Worm (Caenorhabditis elegans) whole organism, L4 larva: Measurements from ENCODE around the gene fip-4.

Source experiments
- F44E2.7 ChIP-seq: fragments of 200-800 bp; sonication (Bioruptor generic); IDR thresholded peaks from 2 replicates; pipeline ENCODE4 v2.1.2; 2022; ENCODE audit warnings: missing genetic modification characterization, missing compliant biosample characterization
- ZK546.5 ChIP-seq, 2 experiments: sonication (generic microtip); optimal IDR thresholded peaks; 2 replicates each; lab custom pipeline; 2017; ENCODE audit warnings: missing biosample characterization in 2 of 2, missing genetic modification characterization in 2 of 2
- aha-1 ChIP-seq: fragments of 150-350 bp; peaks from one replicate; lab custom pipeline; 2014; ENCODE audit warnings: missing biosample characterization, missing genetic modification characterization
- ama-1 ChIP-seq: fragments of 150-350 bp; optimal IDR thresholded peaks from 2 replicates; lab custom pipeline; 2014; ENCODE audit warnings: inconsistent platforms, mixed read lengths
- ceh-32 ChIP-seq: sonication (generic microtip); optimal IDR thresholded peaks from 2 replicates; lab custom pipeline; 2016; ENCODE audit warnings: mild to moderate bottlenecking, missing genetic modification characterization, missing compliant biosample characterization; ENCODE audit not compliant: poor library complexity
- ceh-44 ChIP-seq: fragments of 200-800 bp; sonication (Bioruptor generic); IDR thresholded peaks from 2 replicates; pipeline ENCODE4 v1.3.6; 2022; ENCODE audit warnings: missing genetic modification reagents, missing genetic modification characterization, missing compliant biosample characterization
- ces-1 ChIP-seq: fragments of 150-350 bp; sonication (generic microtip); optimal IDR thresholded peaks from 4 replicates; lab custom pipeline; 2014; ENCODE audit warnings: missing biosample characterization, missing genetic modification reagents, missing genetic modification characterization
- cey-2 ChIP-seq: sonication (generic microtip); optimal IDR thresholded peaks from 3 replicates; lab custom pipeline; 2017; ENCODE audit warnings: missing genetic modification characterization, mild to moderate bottlenecking, missing compliant biosample characterization, antibody characterized with exemption, borderline replicate concordance; ENCODE audit not compliant: insufficient read depth
- ctbp-1 ChIP-seq: fragments of 200-800 bp; sonication (Bioruptor generic); IDR thresholded peaks from 2 replicates; pipeline ENCODE4 v1.3.6; 2022; ENCODE audit warnings: missing genetic modification reagents, missing genetic modification characterization, missing compliant biosample characterization
- daf-16 ChIP-seq, 3 experiments: sonication (generic microtip); optimal IDR thresholded peaks; 2 replicates each; lab custom pipeline; 2016 to 2017; ENCODE audit warnings: missing genetic modification characterization in 3 of 3, missing genetic modification reagents in 3 of 3, mild to moderate bottlenecking in 2 of 3, missing compliant biosample characterization in 2 of 3, missing biosample characterization in 1 of 3, moderate library complexity in 1 of 3
- daf-8 ChIP-seq: fragments of 200-800 bp; sonication (Bioruptor generic); IDR thresholded peaks from 2 replicates; pipeline ENCODE4 v1.3.6; 2022; ENCODE audit warnings: missing genetic modification characterization, missing compliant biosample characterization
- dmd-6 ChIP-seq: fragments of 200-800 bp; sonication (Bioruptor generic); IDR thresholded peaks from 2 replicates; pipeline ENCODE4 v1.3.6; 2022; ENCODE audit warnings: missing genetic modification reagents, missing genetic modification characterization, missing compliant biosample characterization
- egl-27 ChIP-seq: sonication (generic microtip); optimal IDR thresholded peaks from 3 replicates; lab custom pipeline; 2017; ENCODE audit warnings: missing biosample characterization, missing genetic modification reagents, missing genetic modification characterization
- egl-43 ChIP-seq: fragments of 200-800 bp; sonication (Bioruptor generic); IDR thresholded peaks from 2 replicates; pipeline ENCODE4 v1.3.6; 2022; ENCODE audit warnings: missing genetic modification reagents, missing genetic modification characterization, missing compliant biosample characterization
- hlh-11 ChIP-seq: fragments of 200-800 bp; sonication (Bioruptor generic); optimal IDR thresholded peaks from 2 replicates; lab custom pipeline; 2018; ENCODE audit warnings: mild to moderate bottlenecking, missing genetic modification characterization, missing compliant biosample characterization
- hlh-30 ChIP-seq: sonication (generic microtip); optimal IDR thresholded peaks from 2 replicates; lab custom pipeline; 2017; ENCODE audit warnings: antibody characterized with exemption, mild to moderate bottlenecking, missing genetic modification characterization, missing compliant biosample characterization; ENCODE audit not compliant: insufficient read depth
- hmg-1.1 ChIP-seq: fragments of 200-800 bp; sonication (Bioruptor generic); IDR thresholded peaks from 2 replicates; pipeline ENCODE4 v1.3.6; 2022; ENCODE audit warnings: missing genetic modification reagents, missing genetic modification characterization, missing compliant biosample characterization
- lin-1 ChIP-seq: fragments of 200-800 bp; sonication (Bioruptor generic); IDR thresholded peaks from 2 replicates; pipeline ENCODE4 v1.3.6; 2022; ENCODE audit warnings: missing genetic modification reagents, missing genetic modification characterization, missing compliant biosample characterization
- lin-29 ChIP-seq: fragments of 200-800 bp; sonication (Bioruptor generic); IDR thresholded peaks from 2 replicates; pipeline ENCODE4 v1.3.6; 2022; ENCODE audit warnings: missing genetic modification reagents, missing genetic modification characterization, missing compliant biosample characterization
- lin-38 ChIP-seq: fragments of 200-800 bp; sonication (Bioruptor generic); IDR thresholded peaks from 2 replicates; pipeline ENCODE4 v1.3.6; 2022; ENCODE audit warnings: missing genetic modification reagents, missing genetic modification characterization, missing compliant biosample characterization
- madf-5 ChIP-seq, 2 experiments: fragments of 200-800 bp; sonication (Bioruptor generic); IDR thresholded peaks; 2 replicates each; pipeline ENCODE4 v1.3.6; 2022; ENCODE audit warnings: missing compliant biosample characterization in 2 of 2, missing genetic modification characterization in 2 of 2
- madf-9 ChIP-seq: fragments of 200-800 bp; sonication (Bioruptor generic); conservative IDR thresholded peaks from 2 replicates; pipeline ENCODE4 v1.3.6; 2022; ENCODE audit warnings: missing genetic modification reagents, missing genetic modification characterization, missing compliant biosample characterization
- mdl-1 ChIP-seq, 2 experiments: fragments of 150-350 bp in 1 of 2; sonication (generic microtip) in 1 of 2; optimal IDR thresholded peaks; 2 replicates each; lab custom pipeline; 2014 to 2017; ENCODE audit warnings: missing biosample characterization in 2 of 2, missing genetic modification characterization in 2 of 2
- mep-1 ChIP-seq: fragments of 150-350 bp; sonication (generic microtip); optimal IDR thresholded peaks from 3 replicates; lab custom pipeline; 2014; ENCODE audit warnings: missing biosample characterization, missing genetic modification characterization
- mes-2 ChIP-seq: sonication (generic microtip); optimal IDR thresholded peaks from 2 replicates; lab custom pipeline; 2016; ENCODE audit warnings: missing genotype, mild to moderate bottlenecking, missing genetic modification characterization, missing compliant biosample characterization; ENCODE audit not compliant: poor library complexity, severe bottlenecking
- mxl-3 ChIP-seq: fragments of 200-800 bp; sonication (Bioruptor generic); optimal IDR thresholded peaks from 2 replicates; lab custom pipeline; 2018; ENCODE audit warnings: mild to moderate bottlenecking, missing genetic modification characterization, missing compliant biosample characterization
- nhr-28 ChIP-seq: fragments of 150-350 bp; optimal IDR thresholded peaks from 2 replicates; lab custom pipeline; 2014; ENCODE audit warnings: missing biosample characterization, missing genetic modification characterization
- nhr-48 ChIP-seq: sonication (generic microtip); optimal IDR thresholded peaks from 2 replicates; lab custom pipeline; 2016; ENCODE audit warnings: mild to moderate bottlenecking, missing genetic modification characterization, missing compliant biosample characterization
- nhr-6 ChIP-seq: fragments of 150-350 bp; optimal IDR thresholded peaks from 2 replicates; lab custom pipeline; 2014; ENCODE audit warnings: missing biosample characterization, missing genetic modification characterization
- nhr-76 ChIP-seq: fragments of 150-350 bp; optimal IDR thresholded peaks from 2 replicates; lab custom pipeline; 2014; ENCODE audit warnings: missing biosample characterization, missing genetic modification characterization
- pqm-1 ChIP-seq: sonication (generic microtip); optimal IDR thresholded peaks from 2 replicates; lab custom pipeline; 2017; ENCODE audit warnings: missing biosample characterization, missing genetic modification characterization
- rbr-2 ChIP-seq: sonication (generic microtip); optimal IDR thresholded peaks from 2 replicates; lab custom pipeline; 2016; ENCODE audit warnings: missing genotype, missing genetic modification characterization, missing compliant biosample characterization
- set-16 ChIP-seq: fragments of 200-800 bp; sonication (Bioruptor generic); IDR thresholded peaks from 2 replicates; pipeline ENCODE4 v1.3.6; 2022; ENCODE audit warnings: missing genetic modification reagents, missing genetic modification characterization, missing compliant biosample characterization
- unc-62 ChIP-seq, 3 experiments: fragments of 150-350 bp in 1 of 3; sonication (generic microtip); optimal IDR thresholded peaks in 2 of 3; peaks in 1 of 3; 1 replicate in 1 of 3; 2 replicates in 2 of 3; lab custom pipeline; 2014 to 2017; ENCODE audit warnings: missing biosample characterization in 3 of 3, missing genetic modification characterization in 3 of 3, missing genetic modification reagents in 3 of 3, missing genotype in 1 of 3
- zfp-2 ChIP-seq: sonication (generic microtip); optimal IDR thresholded peaks from 2 replicates; lab custom pipeline; 2016; ENCODE audit warnings: mild to moderate bottlenecking, missing genetic modification characterization, missing compliant biosample characterization

Gene fip-4

DNA sequence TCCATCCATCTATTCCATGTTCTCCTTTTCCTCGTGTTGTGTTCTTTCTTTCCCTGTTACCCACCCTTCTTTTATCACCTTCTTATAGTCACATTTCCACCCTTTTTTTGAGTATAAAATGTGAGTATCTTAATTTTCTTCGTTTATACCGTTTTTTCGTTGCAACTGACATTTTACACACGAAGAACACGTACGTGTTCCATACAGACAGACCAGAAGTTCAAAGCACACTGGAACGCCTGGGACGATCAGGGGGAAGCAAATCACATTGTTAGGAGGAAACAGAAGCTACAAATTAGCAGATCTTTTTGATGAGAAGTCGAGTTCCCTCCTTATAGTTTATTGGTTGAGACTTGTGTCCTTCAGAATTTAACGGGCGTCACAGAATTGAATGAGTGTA lies 4.6 kb upstream of the fip-4 start:
- TF ChIP-seq mes-2 (tag; lab: Kevin White, UChicago): peak; percentile 21
- peak; percentile 77 for TF ChIP-seq aha-1 (tag; lab: Kevin White, UChicago)
- TF ChIP-seq ctbp-1 (GFP tag; lab: Robert Waterston, UW): 0 out of 2 replicates have a peak, but pooled peaks have one; percentile 7
- TF ChIP-seq madf-9 (GFP tag; lab: Robert Waterston, UW): no peak
- no peak for TF ChIP-seq cey-2
- no peak for TF ChIP-seq daf-16 (GFP tag; optimal IDR thresholded peaks at IDR 0.05; lab: Kevin White, UChicago)
- TF ChIP-seq daf-16 (tag; optimal IDR thresholded peaks at IDR 0.05; lab: Kevin White, UChicago): peak; percentile 9
- peak; percentile 15 for TF ChIP-seq mep-1 (tag; lab: Kevin White, UChicago)
- 0 out of 2 replicates have a peak, but pooled peaks have one; percentile 10 for TF ChIP-seq ceh-44 (GFP tag; lab: Robert Waterston, UW)
- peak; percentile 19 for TF ChIP-seq nhr-48
- no peak for TF ChIP-seq mxl-3 (GFP tag; lab: Kevin White, UChicago)
- TF ChIP-seq ama-1: peak; percentile 68
- TF ChIP-seq hmg-1.1 (GFP tag; lab: Robert Waterston, UW): 0 out of 2 replicates have a peak, but pooled peaks have one; percentile 20

DNA sequence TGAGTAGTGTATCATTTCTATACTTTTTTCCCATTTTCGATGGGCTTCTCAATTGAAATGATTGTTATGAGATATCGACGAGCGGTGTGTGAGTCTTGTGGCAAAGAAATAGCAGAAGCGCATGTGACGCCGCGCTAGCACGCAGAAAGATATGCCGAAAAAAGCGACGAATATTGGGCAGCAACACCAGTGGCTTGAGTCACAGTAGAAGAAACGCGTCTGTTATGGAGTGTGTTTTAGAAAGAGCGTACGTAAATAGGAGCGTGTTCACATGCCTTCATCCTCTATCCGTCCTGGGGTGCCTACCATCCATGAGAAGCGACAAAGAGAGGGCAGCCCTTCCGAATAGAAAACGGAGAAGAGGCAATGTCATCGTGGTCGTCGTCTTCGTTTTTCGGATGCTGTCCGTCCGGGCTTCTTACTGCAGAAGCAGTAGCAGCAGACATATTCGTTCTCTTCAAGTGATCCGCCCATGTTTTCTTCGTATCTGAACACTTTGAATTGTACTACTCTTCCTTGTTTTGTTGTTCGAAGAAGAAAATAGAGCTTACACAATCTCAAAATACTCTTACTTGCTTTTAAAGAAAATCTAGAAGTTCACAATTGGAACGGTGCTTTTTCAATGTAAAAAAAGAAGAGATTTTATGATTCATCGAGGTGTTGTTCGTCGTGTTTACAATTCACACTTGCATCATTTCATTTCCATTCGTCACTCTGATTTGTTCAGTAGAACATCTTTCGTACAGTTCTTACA lies 1.1 kb downstream of the fip-4 start:
- TF ChIP-seq nhr-28 (tag; lab: Kevin White, UChicago) (peak; percentile 33), madf-5 (GFP tag; IDR thresholded peaks at IDR 0.05; lab: Robert Waterston, UW) (no peak), ama-1 (no peak), F44E2.7 (GFP tag; lab: Robert Waterston, UW) (no peak), hlh-30 (tag; lab: Kevin White, UChicago) (peak; percentile 96), ZK546.5 (tag; optimal IDR thresholded peaks at IDR 0.05; lab: Kevin White, UChicago) (no peak), aha-1 (tag; lab: Kevin White, UChicago) (peak; percentile 93), nhr-6 (no peak), mdl-1 (tag; optimal IDR thresholded peaks at IDR 0.05; lab: Kevin White, UChicago) (peak; percentile 10 to 60), hlh-11 (tag; lab: Kevin White, UChicago) (peak; percentile 59), mes-2 (tag; lab: Kevin White, UChicago) (peak; percentile 26), daf-8 (no peak), pqm-1 (tag; lab: Kevin White, UChicago) (no peak), mxl-3 (GFP tag; lab: Kevin White, UChicago) (peak; percentile 79), lin-38 (GFP tag; lab: Robert Waterston, UW) (peak; percentile 15; the same call in 1 of the 2 replicates), set-16 (GFP tag; lab: Robert Waterston, UW) (0 out of 2 replicates have a peak, but pooled peaks have one; percentile 12), egl-43 (GFP tag; lab: Robert Waterston, UW) (peak; percentile 24; the same call in 1 of the 2 replicates), lin-1 (GFP tag; lab: Robert Waterston, UW) (0 out of 2 replicates have a peak, but pooled peaks have one; percentile 21), unc-62 (GFP tag; optimal IDR thresholded peaks at IDR 0.05 in 1 of 2; lab: Kevin White, UChicago) (peak in 1 of 2 experiments; percentile 80), unc-62 (tag; optimal IDR thresholded peaks at IDR 0.05; lab: Kevin White, UChicago) (no peak), dmd-6 (GFP tag; lab: Robert Waterston, UW) (no peak), egl-27 (tag; lab: Kevin White, UChicago) (no peak), ceh-32 (tag; lab: Kevin White, UChicago) (no peak), rbr-2 (tag; lab: Kevin White, UChicago) (peak; percentile 22), zfp-2 (tag; lab: Kevin White, UChicago) (no peak), ctbp-1 (GFP tag; lab: Robert Waterston, UW) (0 out of 2 replicates have a peak, but pooled peaks have one; percentile 52), nhr-76 (no peak), daf-16 (GFP tag; optimal IDR thresholded peaks at IDR 0.05; lab: Kevin White, UChicago) (no peak), daf-16 (tag; optimal IDR thresholded peaks at IDR 0.05; lab: Kevin White, UChicago) (peak; percentile 15), lin-29 (GFP tag; lab: Robert Waterston, UW) (no peak), mep-1 (tag; lab: Kevin White, UChicago) (peak; percentile 30), ces-1 (GFP tag; lab: Kevin White, UChicago) (no peak)
